Worm (Caenorhabditis elegans) whole organism, L3 larva: ENCODE results near the gene C18E9.7.
A peak's percentile ranks its signal among the peaks of the same experiment; 100 is the strongest.

Experiments
- R02D3.7 ChIP-seq: fragments of 150-350 bp; optimal IDR thresholded peaks from 2 replicates; lab custom pipeline; 2014; ENCODE audit warnings: missing biosample characterization, missing genetic modification characterization
- ZK546.5 ChIP-seq: sonication (generic microtip); optimal IDR thresholded peaks from 2 replicates; lab custom pipeline; 2017; ENCODE audit warnings: missing biosample characterization, missing genetic modification characterization
- aly-2 ChIP-seq: fragments of 150-350 bp; optimal IDR thresholded peaks from 2 replicates; lab custom pipeline; 2014; ENCODE audit warnings: missing biosample characterization, missing genetic modification characterization
- ama-1 ChIP-seq: fragments of 150-350 bp; optimal IDR thresholded peaks from 2 replicates; lab custom pipeline; 2018
- ceh-16 ChIP-seq: sonication (generic microtip); optimal IDR thresholded peaks from 2 replicates; lab custom pipeline; 2017; ENCODE audit warnings: missing biosample characterization, missing genetic modification characterization
- ceh-28 ChIP-seq: fragments of 150-350 bp; optimal IDR thresholded peaks from 2 replicates; lab custom pipeline; 2014; ENCODE audit warnings: missing biosample characterization, missing genetic modification reagents, missing genetic modification characterization
- daf-12 ChIP-seq: fragments of 150-350 bp; optimal IDR thresholded peaks from 2 replicates; lab custom pipeline; 2014; ENCODE audit warnings: missing biosample characterization, missing genetic modification reagents, missing genetic modification characterization
- egl-27 ChIP-seq: sonication (generic microtip); optimal IDR thresholded peaks from 4 replicates; lab custom pipeline; 2017; ENCODE audit warnings: missing biosample characterization, missing genetic modification reagents, missing genetic modification characterization
- egl-5 ChIP-seq: fragments of 150-350 bp; optimal IDR thresholded peaks from 2 replicates; lab custom pipeline; 2017; ENCODE audit warnings: missing biosample characterization, missing genetic modification reagents, missing genetic modification characterization, inconsistent platforms
- elt-1 ChIP-seq: fragments of 150-350 bp; optimal IDR thresholded peaks from 2 replicates; lab custom pipeline; 2014; ENCODE audit warnings: missing biosample characterization, missing genetic modification characterization
- elt-2 ChIP-seq: sonication (generic microtip); optimal IDR thresholded peaks from 2 replicates; lab custom pipeline; 2016; ENCODE audit warnings: missing genetic modification reagents, mild to moderate bottlenecking, missing genetic modification characterization, missing compliant biosample characterization
- fkh-10 ChIP-seq: sonication (generic microtip); optimal IDR thresholded peaks from 2 replicates; lab custom pipeline; 2017; ENCODE audit warnings: missing biosample characterization, missing genetic modification reagents, missing genetic modification characterization
- fkh-2 ChIP-seq: fragments of 150-350 bp; optimal IDR thresholded peaks from 2 replicates; lab custom pipeline; 2014; ENCODE audit warnings: missing biosample characterization, missing genetic modification reagents, missing genetic modification characterization
- fos-1 ChIP-seq: fragments of 150-350 bp; optimal IDR thresholded peaks from 2 replicates; lab custom pipeline; 2014; ENCODE audit warnings: missing biosample characterization, missing genetic modification characterization
- hmg-11 ChIP-seq: sonication (generic microtip); optimal IDR thresholded peaks from 2 replicates; lab custom pipeline; 2016; ENCODE audit warnings: missing genetic modification characterization, missing compliant biosample characterization
- lin-15B ChIP-seq: fragments of 150-350 bp; optimal IDR thresholded peaks from 2 replicates; lab custom pipeline; 2014; ENCODE audit warnings: missing biosample characterization, missing genetic modification characterization
- lin-39 ChIP-seq: fragments of 150-350 bp; optimal IDR thresholded peaks from 2 replicates; lab custom pipeline; 2018; ENCODE audit warnings: missing biosample characterization, missing genetic modification reagents, missing genetic modification characterization
- lsy-12 ChIP-seq: sonication (generic microtip); optimal IDR thresholded peaks from 2 replicates; lab custom pipeline; 2016; ENCODE audit warnings: mild to moderate bottlenecking, missing genetic modification characterization, missing compliant biosample characterization
- mml-1 ChIP-seq: fragments of 150-350 bp; sonication (generic microtip); optimal IDR thresholded peaks from 3 replicates; lab custom pipeline; 2014; ENCODE audit warnings: missing biosample characterization, missing genetic modification characterization
- nfya-1 ChIP-seq: sonication (generic microtip); optimal IDR thresholded peaks from 2 replicates; lab custom pipeline; 2017; ENCODE audit warnings: missing genetic modification characterization, mild to moderate bottlenecking, missing compliant biosample characterization, antibody characterized with exemption, moderate library complexity; ENCODE audit not compliant: insufficient read depth
- nhr-12 ChIP-seq: fragments of 150-350 bp; optimal IDR thresholded peaks from 2 replicates; lab custom pipeline; 2014; ENCODE audit warnings: missing biosample characterization, missing genetic modification characterization
- nhr-23 ChIP-seq: fragments of 150-350 bp; optimal IDR thresholded peaks from 2 replicates; lab custom pipeline; 2014; ENCODE audit warnings: missing biosample characterization, missing genetic modification reagents, missing genetic modification characterization
- nhr-25 ChIP-seq: sonication (generic microtip); optimal IDR thresholded peaks from 2 replicates; lab custom pipeline; 2017; ENCODE audit warnings: missing biosample characterization, missing genetic modification characterization
- nhr-28 ChIP-seq: fragments of 150-350 bp; optimal IDR thresholded peaks from 2 replicates; lab custom pipeline; 2014; ENCODE audit warnings: missing biosample characterization, missing genetic modification characterization
- nhr-43 ChIP-seq: sonication (generic microtip); optimal IDR thresholded peaks from 2 replicates; lab custom pipeline; 2016; ENCODE audit warnings: mild to moderate bottlenecking, missing genetic modification characterization, missing compliant biosample characterization; ENCODE audit not compliant: poor library complexity, severe bottlenecking
- nhr-67 ChIP-seq: fragments of 150-350 bp; optimal IDR thresholded peaks from 2 replicates; lab custom pipeline; 2014; ENCODE audit warnings: missing biosample characterization, missing genetic modification characterization
- nhr-76 ChIP-seq: fragments of 150-350 bp; sonication (generic microtip); optimal IDR thresholded peaks from 5 replicates; lab custom pipeline; 2014; ENCODE audit warnings: missing biosample characterization, missing genetic modification characterization
- pha-4 ChIP-seq: fragments of 150-350 bp; optimal IDR thresholded peaks from 2 replicates; lab custom pipeline; 2014; ENCODE audit warnings: missing biosample characterization, missing genetic modification reagents, missing genetic modification characterization
- pqm-1 ChIP-seq: fragments of 150-350 bp; optimal IDR thresholded peaks from 2 replicates; lab custom pipeline; 2017; ENCODE audit warnings: missing biosample characterization, missing genetic modification characterization, inconsistent platforms
- tbx-2 ChIP-seq: sonication (generic microtip); optimal IDR thresholded peaks from 2 replicates; lab custom pipeline; 2016; ENCODE audit warnings: mild to moderate bottlenecking, missing genetic modification characterization, missing compliant biosample characterization
- unc-39 ChIP-seq: sonication (generic microtip); optimal IDR thresholded peaks from 4 replicates; lab custom pipeline; 2017; ENCODE audit warnings: missing biosample characterization, missing genetic modification characterization
- zag-1 ChIP-seq: fragments of 150-350 bp; optimal IDR thresholded peaks from 2 replicates; lab custom pipeline; 2014; ENCODE audit warnings: missing biosample characterization, missing genetic modification characterization
- ztf-4 ChIP-seq: fragments of 150-350 bp; optimal IDR thresholded peaks from 2 replicates; lab custom pipeline; 2014; ENCODE audit warnings: missing biosample characterization, missing genetic modification characterization

Gene C18E9.7

ce11 chrII:9013341-9013740 lies 30.8 kb upstream of the C18E9.7 start:
- TF ChIP-seq zag-1 (tag; lab: Kevin White, UChicago) (no peak), pha-4 (tag; lab: Kevin White, UChicago) (peak; percentile 73), nfya-1 (peak; percentile 52)
- TF ChIP-seq, all 47 proteins: peak for 2

ce11 chrII:9010708-9011107 lies 28.1 kb upstream of the C18E9.7 start:
- TF ChIP-seq nfya-1 (peak; percentile 5), ztf-4 (no peak), nhr-25 (tag; lab: Kevin White, UChicago) (no peak), mml-1 (no peak), fkh-10 (peak; percentile 41), nhr-23 (tag; lab: Kevin White, UChicago) (no peak), fkh-2 (tag; lab: Kevin White, UChicago) (no peak)

DNA sequence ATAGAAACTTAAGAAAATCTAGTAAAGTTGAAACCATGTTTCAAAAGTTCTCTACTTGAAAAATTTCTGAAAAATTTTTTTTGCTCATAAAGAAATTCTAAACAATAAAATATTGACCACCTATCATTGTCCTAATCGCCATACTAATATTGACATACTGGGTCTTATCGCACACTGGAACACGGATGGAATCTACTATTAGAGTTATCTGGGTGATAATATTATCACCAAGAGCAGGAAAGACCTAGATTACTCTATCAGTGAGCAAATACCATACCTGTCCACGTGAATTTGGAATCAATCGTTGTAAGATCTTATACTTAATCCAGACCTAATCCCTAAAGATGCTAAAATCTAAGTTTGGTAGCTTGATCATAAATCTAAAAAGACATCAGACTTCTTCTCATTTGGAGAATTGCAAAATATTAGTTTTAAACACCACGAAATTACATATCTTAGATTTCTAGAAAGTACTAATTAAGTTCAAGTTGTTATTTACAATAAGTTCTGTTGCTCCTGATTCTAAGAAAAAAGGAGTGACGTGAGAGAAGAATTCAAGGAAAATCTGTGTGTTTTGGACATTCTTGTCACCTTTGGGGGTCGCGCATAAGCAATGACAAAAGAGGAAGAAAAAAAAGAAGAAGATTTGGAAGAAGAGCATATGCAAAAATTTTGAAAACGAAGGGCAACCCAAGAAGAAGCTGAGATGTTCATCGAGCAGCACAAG lies 27.6 kb upstream of the C18E9.7 start:
- TF ChIP-seq unc-39 (tag; lab: Kevin White, UChicago) (no peak), elt-2 (tag; lab: Kevin White, UChicago) (peak; percentile 36)

DNA sequence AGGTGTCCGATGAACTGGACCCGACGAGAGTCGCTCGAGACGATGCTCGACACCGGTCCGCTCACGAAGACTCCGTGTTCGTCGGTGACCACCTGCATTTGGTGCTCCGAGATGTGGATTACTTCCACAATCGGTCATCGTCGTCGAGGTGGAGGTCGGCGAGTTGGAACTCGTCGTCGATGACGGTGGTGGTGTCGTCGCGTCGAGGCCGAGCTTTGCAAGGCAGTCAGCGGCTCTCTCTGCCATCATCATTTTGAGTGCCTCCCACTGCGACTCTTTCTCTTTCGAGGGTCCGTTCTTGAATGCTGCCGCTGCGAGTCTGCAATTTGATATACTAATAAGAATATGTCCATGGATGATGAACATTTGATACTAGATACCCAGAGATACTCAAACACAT lies 25.2 kb upstream of the C18E9.7 start:
- no peak for TF ChIP-seq nhr-23 (tag; lab: Kevin White, UChicago)
- TF ChIP-seq lin-39: no peak
- TF ChIP-seq ceh-16 (tag; lab: Kevin White, UChicago): no peak
- TF ChIP-seq elt-1 (tag; lab: Kevin White, UChicago): no peak
- no peak for TF ChIP-seq lsy-12 (tag; lab: Kevin White, UChicago)
- no peak for TF ChIP-seq daf-12 (tag; lab: Kevin White, UChicago)

- no peak for TF ChIP-seq egl-27
- TF ChIP-seq tbx-2 (tag; lab: Kevin White, UChicago): no peak
- TF ChIP-seq nhr-43 (tag; lab: Kevin White, UChicago): no peak
- TF ChIP-seq nhr-76 (tag; lab: Kevin White, UChicago): no peak
- no peak for TF ChIP-seq fkh-10
- no peak for TF ChIP-seq fos-1 (tag; lab: Kevin White, UChicago)
- no peak for TF ChIP-seq daf-12 (tag; lab: Kevin White, UChicago)
- no peak for TF ChIP-seq nhr-12 (tag; lab: Kevin White, UChicago)
- no peak for TF ChIP-seq mml-1
- no peak for TF ChIP-seq egl-5
- no peak for TF ChIP-seq nhr-28 (tag; lab: Kevin White, UChicago)
- TF ChIP-seq lin-39: no peak
- TF ChIP-seq lin-15B: no peak
These were observed 22.5 kb upstream of the C18E9.7 start, which contains the start of gene F44G4.7 for ce11 chrII:9005067-9005466. TSS of gene F44G4.7 (minus strand) at chrII:9005167.

ce11 chrII:9001743-9002222 lies 19.2 kb upstream of the C18E9.7 start, which contains the start of gene F44G4.6:
TSS of gene F44G4.6 (minus strand) at chrII:9001793.
- no peak for TF ChIP-seq fkh-2 (tag; lab: Kevin White, UChicago)
- TF ChIP-seq nhr-43 (tag; lab: Kevin White, UChicago): no peak
- TF ChIP-seq hmg-11: no peak
- no peak for TF ChIP-seq nhr-67 (tag; lab: Kevin White, UChicago)
- TF ChIP-seq nhr-76 (tag; lab: Kevin White, UChicago): no peak
- TF ChIP-seq R02D3.7: no peak
- no peak for TF ChIP-seq ama-1 (lab: Kevin White, UChicago)
- TF ChIP-seq ZK546.5 (tag; lab: Kevin White, UChicago): no peak
- no peak for TF ChIP-seq egl-27
- TF ChIP-seq aly-2 (tag; lab: Kevin White, UChicago): no peak
- no peak for TF ChIP-seq nhr-12 (tag; lab: Kevin White, UChicago)
- TF ChIP-seq ceh-28 (tag; lab: Kevin White, UChicago): no peak
- no peak for TF ChIP-seq nfya-1
- no peak for TF ChIP-seq nhr-25 (tag; lab: Kevin White, UChicago)
- TF ChIP-seq pqm-1 (tag; lab: Kevin White, UChicago): no peak
- TF ChIP-seq lin-15B: no peak
